Fruit fly (Drosophila melanogaster) whole organism, pupa: ENCODE data around the gene CG7907.

Source experiments
- CG10348 ChIP-seq: fragments of 200-800 bp; sonication (Bioruptor generic); IDR thresholded peaks from 2 replicates; pipeline ENCODE4 v1.3.6; 2022; ENCODE audit warnings: missing biosample characterization, missing genetic modification characterization
- CG32121 ChIP-seq: fragments of 200-800 bp; sonication (Bioruptor generic); IDR thresholded peaks from 2 replicates; pipeline ENCODE4 v1.3.6; 2022; ENCODE audit warnings: missing biosample characterization, missing genetic modification characterization
- CG9948 ChIP-seq: fragments of 200-800 bp; sonication (Bioruptor generic); optimal IDR thresholded peaks from 2 replicates; lab custom pipeline; 2018; ENCODE audit warnings: missing biosample characterization, mild to moderate bottlenecking, missing genetic modification characterization, moderate library complexity
- gl ChIP-seq: fragments of 200-800 bp; sonication (Bioruptor generic); optimal IDR thresholded peaks from 2 replicates; lab custom pipeline; 2018; ENCODE audit warnings: missing biosample characterization, mild to moderate bottlenecking, missing genetic modification characterization

DNA sequence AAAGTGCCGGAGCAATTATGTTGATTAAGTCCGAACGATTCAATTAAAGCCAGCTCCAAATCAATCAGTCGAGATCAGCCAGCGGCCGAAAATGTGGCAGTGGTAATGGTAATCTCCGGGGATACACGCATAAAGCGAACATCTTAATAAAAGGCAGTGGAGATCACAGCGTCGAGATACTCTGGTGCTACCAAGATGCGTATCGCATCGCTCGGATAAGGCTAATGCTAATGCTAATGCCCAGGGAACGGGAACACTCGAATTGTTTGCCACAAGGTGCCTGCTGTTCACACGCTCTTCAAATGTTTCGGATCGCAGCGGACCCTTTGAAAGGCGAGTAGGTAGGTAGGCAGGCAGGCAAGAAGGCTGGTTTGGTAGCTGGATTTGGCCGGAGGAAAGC, 10.6 kb downstream of the CG7907 start:
- no peak for TF ChIP-seq CG10348 (GFP tag; lab: Robert Waterston, UW)
- TF ChIP-seq CG9948 (tag; lab: Kevin White, UChicago), result no peak
- no peak for TF ChIP-seq gl (tag; lab: Kevin White, UChicago)
- no peak for TF ChIP-seq CG32121 (GFP tag; lab: Robert Waterston, UW)
